Fruit fly (Drosophila melanogaster): ENCODE results near the gene mRpL33.
"Not testable (repeated sequence)": the region's sequence is repeated elsewhere in the genome, so short reads cannot be mapped to it uniquely, and the experiment has no call there.

DNA sequence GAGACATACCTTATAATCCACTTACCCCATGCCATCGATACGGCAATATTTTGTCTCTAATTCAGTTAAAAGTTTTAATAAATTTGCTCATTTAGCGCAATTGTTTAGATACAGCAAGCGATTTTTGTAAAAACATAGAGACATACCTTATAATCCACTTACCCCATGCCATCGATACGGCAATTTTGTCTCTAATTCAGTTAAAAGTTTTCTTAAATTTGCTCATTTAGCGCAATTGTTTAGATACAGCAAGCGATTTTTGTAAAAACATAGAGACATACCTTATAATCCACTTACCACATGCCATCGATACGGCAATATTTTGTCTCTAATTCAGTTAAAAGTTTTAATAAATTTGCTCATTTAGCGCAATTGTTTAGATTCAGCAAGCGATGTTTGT is 3.3 kb downstream of the mRpL33 start, which contains the start of gene mei-9:
- TF ChIP-seq CG15710 (tag; optimal IDR thresholded peaks at IDR 0.05); Pif1A (GFP tag; optimal IDR thresholded peaks at IDR 0.05); fd96Ca (GFP tag; IDR thresholded peaks at IDR 0.05); EcR (GFP tag; optimal IDR thresholded peaks at IDR 0.05); CG4496 (GFP tag; IDR thresholded peaks at IDR 0.05); CG14655 (GFP tag; optimal IDR thresholded peaks at IDR 0.05); CG8159 (tag; optimal IDR thresholded peaks at IDR 0.05); Ets98B (GFP tag; IDR thresholded peaks at IDR 0.05); CG32121 (GFP tag; IDR thresholded peaks at IDR 0.05); rn (GFP tag; IDR thresholded peaks at IDR 0.05); Pif1B (GFP tag; optimal IDR thresholded peaks at IDR 0.05): not testable (repeated sequence)
